Worm (Caenorhabditis elegans) whole organism, late embryonic: ENCODE data around the gene Y39E4B.6.

Experiments used
- F13H6.1 ChIP-seq: sonication (generic microtip); optimal IDR thresholded peaks from 2 replicates; lab custom pipeline; 2016; ENCODE audit warnings: missing genetic modification characterization, missing compliant biosample characterization
- K02D7.2 ChIP-seq: sonication (generic microtip); optimal IDR thresholded peaks from 2 replicates; lab custom pipeline; 2017; ENCODE audit warnings: mild to moderate bottlenecking, missing genetic modification characterization, missing compliant biosample characterization
- K09A11.1 ChIP-seq: sonication (generic microtip); optimal IDR thresholded peaks from 2 replicates; lab custom pipeline; 2017; ENCODE audit warnings: antibody characterized with exemption, mild to moderate bottlenecking, missing genetic modification characterization, missing compliant biosample characterization; ENCODE audit not compliant: insufficient read depth
- T23F11.4 ChIP-seq: fragments of 200-800 bp; sonication (Bioruptor generic); optimal IDR thresholded peaks from 2 replicates; lab custom pipeline; 2018; ENCODE audit warnings: mild to moderate bottlenecking, missing genetic modification characterization, missing compliant biosample characterization
- ceh-18 ChIP-seq: sonication (generic microtip); optimal IDR thresholded peaks from 2 replicates; lab custom pipeline; 2016; ENCODE audit warnings: missing genetic modification characterization, missing compliant biosample characterization
- ceh-19 ChIP-seq: fragments of 200-800 bp; sonication (Bioruptor generic); optimal IDR thresholded peaks from 2 replicates; lab custom pipeline; 2018; ENCODE audit warnings: mild to moderate bottlenecking, missing genetic modification characterization, missing compliant biosample characterization
- ceh-24 ChIP-seq: sonication (generic microtip); optimal IDR thresholded peaks from 2 replicates; lab custom pipeline; 2016; ENCODE audit warnings: mild to moderate bottlenecking, missing genetic modification characterization, missing compliant biosample characterization
- ceh-30 ChIP-seq: fragments of 150-350 bp; optimal IDR thresholded peaks from 2 replicates; lab custom pipeline; 2014; ENCODE audit warnings: missing biosample characterization, missing genetic modification characterization
- ceh-45 ChIP-seq: fragments of 200-800 bp; sonication (Bioruptor generic); IDR thresholded peaks from 2 replicates; pipeline ENCODE4 v1.3.6; 2022; ENCODE audit warnings: missing genetic modification reagents, missing genetic modification characterization, missing compliant biosample characterization
- ceh-6 ChIP-seq: fragments of 200-800 bp; sonication (Bioruptor generic); optimal IDR thresholded peaks from 2 replicates; lab custom pipeline; 2018; ENCODE audit warnings: mild to moderate bottlenecking, missing genetic modification characterization, missing compliant biosample characterization
- che-1 ChIP-seq: sonication (generic microtip); optimal IDR thresholded peaks from 2 replicates; lab custom pipeline; 2016; ENCODE audit warnings: mild to moderate bottlenecking, missing genetic modification characterization, missing compliant biosample characterization
- dmd-4 ChIP-seq: sonication (generic microtip); optimal IDR thresholded peaks from 2 replicates; lab custom pipeline; 2016; ENCODE audit warnings: borderline replicate concordance, missing genetic modification characterization, missing compliant biosample characterization
- dve-1 ChIP-seq: sonication (generic microtip); optimal IDR thresholded peaks from 2 replicates; lab custom pipeline; 2017; ENCODE audit warnings: antibody characterized with exemption, mild to moderate bottlenecking, missing genetic modification characterization, missing compliant biosample characterization
- elt-2 ChIP-seq: sonication (generic microtip); optimal IDR thresholded peaks from 2 replicates; lab custom pipeline; 2016; ENCODE audit warnings: missing genetic modification reagents, missing genetic modification characterization, missing compliant biosample characterization
- fax-1 ChIP-seq: sonication (generic microtip); optimal IDR thresholded peaks from 2 replicates; lab custom pipeline; 2016; ENCODE audit warnings: missing genotype, missing genetic modification characterization, missing compliant biosample characterization
- fkh-6 ChIP-seq: sonication (generic microtip); optimal IDR thresholded peaks from 2 replicates; lab custom pipeline; 2016; ENCODE audit warnings: missing genetic modification characterization, missing compliant biosample characterization
- gmeb-2 ChIP-seq: sonication (generic microtip); optimal IDR thresholded peaks from 2 replicates; lab custom pipeline; 2016; ENCODE audit warnings: missing genetic modification characterization, inconsistent platforms, missing compliant biosample characterization
- hlh-30 ChIP-seq: sonication (generic microtip); optimal IDR thresholded peaks from 2 replicates; lab custom pipeline; 2017; ENCODE audit warnings: antibody characterized with exemption, missing genetic modification characterization, missing compliant biosample characterization; ENCODE audit not compliant: insufficient read depth
- hlh-6 ChIP-seq: sonication (generic microtip); optimal IDR thresholded peaks from 2 replicates; lab custom pipeline; 2016; ENCODE audit warnings: missing genotype, missing genetic modification characterization, missing compliant biosample characterization
- hlh-8 ChIP-seq: sonication (generic microtip); optimal IDR thresholded peaks from 2 replicates; lab custom pipeline; 2016; ENCODE audit warnings: missing genotype, missing genetic modification characterization, missing compliant biosample characterization
- lim-6 ChIP-seq: sonication (generic microtip); optimal IDR thresholded peaks from 2 replicates; lab custom pipeline; 2016; ENCODE audit warnings: missing genetic modification characterization, missing compliant biosample characterization
- lin-11 ChIP-seq: fragments of 200-800 bp; sonication (Bioruptor generic); optimal IDR thresholded peaks from 2 replicates; lab custom pipeline; 2018; ENCODE audit warnings: mild to moderate bottlenecking, missing genetic modification characterization, missing compliant biosample characterization
- madf-2 ChIP-seq: sonication (generic microtip); optimal IDR thresholded peaks from 2 replicates; lab custom pipeline; 2017; ENCODE audit warnings: missing genetic modification characterization, missing compliant biosample characterization
- nhr-232 ChIP-seq: sonication (generic microtip); optimal IDR thresholded peaks from 2 replicates; lab custom pipeline; 2016; ENCODE audit warnings: missing genetic modification characterization, missing compliant biosample characterization
- npax-4 ChIP-seq: sonication (generic microtip); optimal IDR thresholded peaks from 2 replicates; lab custom pipeline; 2016; ENCODE audit warnings: missing genetic modification characterization, missing compliant biosample characterization
- odd-2 ChIP-seq: sonication (generic microtip); optimal IDR thresholded peaks from 2 replicates; lab custom pipeline; 2017; ENCODE audit warnings: antibody characterized with exemption, mild to moderate bottlenecking, missing genetic modification characterization, missing compliant biosample characterization
- pat-9 ChIP-seq: fragments of 200-800 bp; sonication (Bioruptor generic); optimal IDR thresholded peaks from 2 replicates; lab custom pipeline; 2018; ENCODE audit warnings: mild to moderate bottlenecking, missing genetic modification characterization, moderate library complexity, missing compliant biosample characterization
- pax-1 ChIP-seq: fragments of 150-350 bp; optimal IDR thresholded peaks from 2 replicates; lab custom pipeline; 2014; ENCODE audit warnings: missing biosample characterization, missing genetic modification characterization
- pha-2 ChIP-seq: sonication (generic microtip); optimal IDR thresholded peaks from 2 replicates; lab custom pipeline; 2017; ENCODE audit warnings: mild to moderate bottlenecking, missing genetic modification characterization, missing compliant biosample characterization
- pha-4 ChIP-seq: fragments of 150-350 bp; optimal IDR thresholded peaks from 2 replicates; lab custom pipeline; 2018; ENCODE audit warnings: missing biosample characterization, missing genetic modification reagents, missing genetic modification characterization
- pros-1 ChIP-seq: fragments of 150-350 bp; optimal IDR thresholded peaks from 2 replicates; lab custom pipeline; 2014; ENCODE audit warnings: missing biosample characterization, missing genetic modification reagents, missing genetic modification characterization
- rnt-1 ChIP-seq: sonication (generic microtip); optimal IDR thresholded peaks from 2 replicates; lab custom pipeline; 2016; ENCODE audit warnings: missing genetic modification characterization, missing compliant biosample characterization
- sox-4 ChIP-seq: sonication (generic microtip); optimal IDR thresholded peaks from 2 replicates; lab custom pipeline; 2017; ENCODE audit warnings: mild to moderate bottlenecking, missing genetic modification characterization, inconsistent platforms, missing compliant biosample characterization
- syd-9 ChIP-seq: sonication (generic microtip); optimal IDR thresholded peaks from 2 replicates; lab custom pipeline; 2016; ENCODE audit warnings: mild to moderate bottlenecking, missing genetic modification characterization, moderate library complexity, missing compliant biosample characterization
- tbx-2 ChIP-seq: sonication (generic microtip); optimal IDR thresholded peaks from 2 replicates; lab custom pipeline; 2016; ENCODE audit warnings: missing genetic modification characterization, missing compliant biosample characterization
- ttx-3 ChIP-seq: sonication (generic microtip); optimal IDR thresholded peaks from 2 replicates; lab custom pipeline; 2016; ENCODE audit warnings: missing genetic modification reagents, missing genetic modification characterization, missing compliant biosample characterization
- unc-42 ChIP-seq: sonication (generic microtip); optimal IDR thresholded peaks from 2 replicates; lab custom pipeline; 2016; ENCODE audit warnings: missing genotype, missing genetic modification characterization, missing compliant biosample characterization
- unc-86 ChIP-seq: sonication (generic microtip); optimal IDR thresholded peaks from 2 replicates; lab custom pipeline; 2016; ENCODE audit warnings: missing genetic modification characterization, missing compliant biosample characterization

The Y39E4B.6 gene

DNA sequence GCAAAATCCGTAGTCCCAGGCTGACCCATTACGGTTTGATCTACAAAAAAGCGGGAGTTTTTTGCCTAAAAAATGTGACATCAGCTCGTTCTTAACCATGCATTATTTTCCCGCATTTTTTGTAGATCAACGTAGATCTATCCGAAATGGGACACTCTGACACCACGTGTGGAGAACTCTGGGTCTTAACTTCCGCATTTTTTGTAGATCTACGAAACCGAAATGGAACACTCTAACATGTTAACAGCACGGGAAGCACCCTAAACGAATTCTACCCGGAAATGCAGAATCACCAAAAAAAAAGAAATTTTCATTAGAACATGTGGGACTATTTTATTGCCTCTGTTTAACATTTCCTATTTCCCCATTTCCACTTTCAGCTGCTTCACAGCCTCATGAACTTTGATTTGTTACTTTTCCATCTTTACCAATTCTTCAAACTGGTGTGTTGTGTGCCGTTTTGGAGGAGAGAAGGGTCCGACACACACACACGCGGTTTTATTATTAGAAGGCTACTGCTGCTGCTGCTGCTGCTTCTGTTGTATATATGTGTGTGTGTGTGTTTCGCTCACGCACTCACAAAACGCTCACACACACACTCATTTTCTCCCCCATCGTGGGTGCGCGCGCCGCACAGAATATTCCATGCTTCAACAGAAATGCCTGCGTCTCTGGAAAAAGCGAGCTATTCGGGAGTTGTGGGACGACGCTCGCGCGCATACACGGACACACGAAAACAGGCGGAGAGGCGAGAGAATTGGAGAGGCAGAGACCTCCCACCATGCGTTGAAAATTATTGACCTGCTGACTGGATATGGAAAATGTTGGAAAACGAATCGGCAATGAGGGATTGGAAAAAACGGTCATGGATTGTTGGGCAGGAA, 2.4 kb upstream of the Y39E4B.6 start (continued):
- TF ChIP-seq dve-1 (tag; lab: Kevin White, UChicago) = peak; percentile 86
- peak; percentile 66 for TF ChIP-seq ceh-19 (GFP tag; lab: Kevin White, UChicago)
- peak; percentile 31 for TF ChIP-seq fax-1 (tag; lab: Kevin White, UChicago)
- TF ChIP-seq ceh-45 (GFP tag; lab: Robert Waterston, UW) = no peak
- TF ChIP-seq hlh-8 (tag; lab: Kevin White, UChicago) = peak; percentile 58
- TF ChIP-seq lim-6 (tag; lab: Kevin White, UChicago) = peak; percentile 66
- TF ChIP-seq unc-42 (tag; lab: Kevin White, UChicago) = peak; percentile 87
- peak; percentile 34 for TF ChIP-seq K02D7.2 (tag; lab: Kevin White, UChicago)
- TF ChIP-seq npax-4 (tag; lab: Kevin White, UChicago) = no peak
- peak; percentile 82 for TF ChIP-seq rnt-1
- peak; percentile 55 for TF ChIP-seq F13H6.1 (tag; lab: Kevin White, UChicago)
- peak; percentile 66 for TF ChIP-seq elt-2 (tag; lab: Kevin White, UChicago)
- peak; percentile 77 for TF ChIP-seq T23F11.4 (GFP tag; lab: Kevin White, UChicago)
- peak; percentile 0 for TF ChIP-seq pax-1 (tag; lab: Kevin White, UChicago)
- peak; percentile 72 for TF ChIP-seq unc-86
- TF ChIP-seq odd-2 (tag; lab: Kevin White, UChicago) = no peak
- TF ChIP-seq syd-9 (tag; lab: Kevin White, UChicago) = peak; percentile 81
- peak; percentile 56 for TF ChIP-seq pha-2
- TF ChIP-seq lin-11 (tag; lab: Kevin White, UChicago) = peak; percentile 4
- TF ChIP-seq hlh-6 = peak; percentile 75
- no peak for TF ChIP-seq madf-2 (tag; lab: Kevin White, UChicago)
- peak; percentile 70 for TF ChIP-seq pros-1 (tag; lab: Kevin White, UChicago)
- peak; percentile 90 for TF ChIP-seq tbx-2 (tag; lab: Kevin White, UChicago)
- no peak for TF ChIP-seq ttx-3 (tag; lab: Kevin White, UChicago)
- peak; percentile 1 for TF ChIP-seq gmeb-2 (tag; lab: Kevin White, UChicago)
- TF ChIP-seq ceh-6 (GFP tag; lab: Kevin White, UChicago) = peak; percentile 62
- no peak for TF ChIP-seq sox-4
- peak; percentile 83 for TF ChIP-seq dmd-4 (tag; lab: Kevin White, UChicago)
- TF ChIP-seq nhr-232 (tag; lab: Kevin White, UChicago) = no peak
- peak; percentile 37 for TF ChIP-seq ceh-30 (tag; lab: Kevin White, UChicago)
- peak; percentile 96 for TF ChIP-seq ceh-18 (tag; lab: Kevin White, UChicago)

DNA sequence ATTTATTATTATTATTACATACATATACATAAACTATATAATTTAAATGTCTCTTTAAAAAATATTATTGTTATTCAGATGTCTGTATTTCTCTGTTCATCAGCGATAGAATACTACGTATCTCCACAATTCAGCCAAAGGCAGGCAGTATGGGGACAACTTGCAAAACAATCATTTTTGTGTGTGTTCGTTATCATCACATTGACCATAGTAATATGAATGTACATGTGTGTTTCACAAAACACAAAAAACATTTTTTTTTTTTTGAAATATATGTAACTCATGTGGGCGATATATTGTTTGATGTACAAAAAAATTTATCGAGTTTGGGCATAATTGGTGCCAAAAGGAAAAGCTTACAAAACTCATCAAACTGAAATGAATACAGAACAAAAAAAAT, 1.1 kb upstream of the Y39E4B.6 start:
- TF ChIP-seq ceh-30 (tag; lab: Kevin White, UChicago) (no peak), che-1 (tag; lab: Kevin White, UChicago) (no peak), pha-4 (tag; lab: Kevin White, UChicago) (no peak), K09A11.1 (tag; lab: Kevin White, UChicago) (no peak), ceh-24 (tag; lab: Kevin White, UChicago) (no peak), fkh-6 (tag; lab: Kevin White, UChicago) (no peak), dve-1 (tag; lab: Kevin White, UChicago) (no peak), hlh-30 (no peak), ceh-19 (GFP tag; lab: Kevin White, UChicago) (no peak), pat-9 (tag; lab: Kevin White, UChicago) (no peak), syd-9 (tag; lab: Kevin White, UChicago) (no peak), lin-11 (tag; lab: Kevin White, UChicago) (no peak), gmeb-2 (tag; lab: Kevin White, UChicago) (no peak)
